Fruit fly (Drosophila melanogaster): ENCODE measurements around the gene Sdic3.
"Not testable (repeated sequence)": the region's sequence is repeated elsewhere in the genome, so short reads cannot be mapped to it uniquely, and the experiment has no call there.

Sdic3 gene

DNA sequence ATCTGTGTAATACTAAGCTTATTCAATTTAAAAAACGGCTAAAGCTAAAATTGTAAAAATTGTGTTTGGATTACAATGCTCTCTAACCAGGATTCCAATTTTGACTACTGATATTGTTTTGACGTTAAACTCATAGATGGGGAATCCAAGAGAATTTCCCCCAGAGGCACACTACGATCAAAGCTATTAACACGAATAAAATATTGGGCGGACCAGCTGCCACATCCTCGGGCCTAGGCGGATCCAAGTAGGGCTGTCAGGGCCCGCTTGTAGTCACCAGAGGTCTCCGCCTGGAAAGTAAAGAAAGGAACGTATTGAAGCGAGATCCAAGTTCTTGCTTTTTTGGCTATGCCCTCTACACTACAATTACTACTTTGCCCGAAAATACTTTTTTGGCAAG lies at the start of gene Sdic3:
Gene Sdic3 (minus strand): TSS at position 101 of the 400 bp plus-strand sequence.
- not testable (repeated sequence) for TF ChIP-seq Med (GFP tag); CG8478 (optimal IDR thresholded peaks at IDR 0.05); CG11504 (tag; optimal IDR thresholded peaks at IDR 0.05)

DNA sequence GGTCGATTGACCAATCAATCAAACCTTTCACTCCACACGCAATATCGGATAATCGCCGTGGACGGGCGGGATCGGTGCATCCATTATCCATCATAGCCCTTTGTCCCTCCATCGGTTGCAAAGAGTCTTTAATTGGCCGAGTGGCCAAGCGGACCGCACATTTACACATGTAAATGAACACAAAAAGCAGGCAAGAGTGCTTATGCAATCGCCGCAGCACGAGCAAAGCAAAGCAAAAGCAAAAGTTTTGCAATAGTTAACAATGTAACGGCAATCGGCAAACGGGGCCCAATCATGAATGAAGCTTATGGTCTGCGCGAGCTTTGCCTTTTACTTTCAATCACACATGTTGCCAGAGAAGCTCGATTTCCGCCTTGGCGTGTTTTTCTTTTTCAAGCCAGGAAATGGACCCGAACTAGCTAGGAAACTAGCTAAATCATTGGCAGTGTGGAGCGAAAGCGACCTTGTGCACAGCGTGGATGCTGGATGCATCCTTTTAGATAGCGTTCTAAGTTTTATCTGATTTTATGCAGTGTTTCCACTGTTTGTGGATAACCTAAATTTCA lies 49.3 kb upstream of the Sdic3 start:
- TF ChIP-seq CG1603 (tag; optimal IDR thresholded peaks at IDR 0.05) (peak; percentile 7), E2f2 (GFP tag; IDR thresholded peaks at IDR 0.05) (no peak), Stat92E (GFP tag; optimal IDR thresholded peaks at IDR 0.05) (no peak), bbx (GFP tag; IDR thresholded peaks at IDR 0.05; ENCODE audit: partially characterized antibody) (0 out of 2 replicates have a peak, but pooled peaks have one; percentile 10), CG2678 (tag; optimal IDR thresholded peaks at IDR 0.05) (no peak), Myb (GFP tag; optimal IDR thresholded peaks at IDR 0.05) (no peak), MBD-R2 (GFP tag; IDR thresholded peaks at IDR 0.05) (0 out of 2 replicates have a peak, but pooled peaks have one; percentile 26), Dbx (GFP tag; IDR thresholded peaks at IDR 0.05) (no peak), Hmx (GFP tag; optimal IDR thresholded peaks at IDR 0.05) (no peak), chinmo (GFP tag; IDR thresholded peaks at IDR 0.05; ENCODE audit: partially characterized antibody) (0 out of 4 replicates have a peak, but pooled peaks have one; percentile 21), Sry-β (GFP tag; optimal IDR thresholded peaks at IDR 0.05) (peak; percentile 83), Blimp-1 (GFP tag; optimal IDR thresholded peaks at IDR 0.05) (peak; percentile 88), ci (GFP tag; IDR thresholded peaks at IDR 0.05) (0 out of 3 replicates have a peak, but pooled peaks have one; percentile 18), CG15601 (tag; optimal IDR thresholded peaks at IDR 0.05) (no peak), dysf (GFP tag; IDR thresholded peaks at IDR 0.05) (no peak), da (GFP tag; optimal IDR thresholded peaks at IDR 0.05) (no peak), ssp (GFP tag; IDR thresholded peaks at IDR 0.05) (0 out of 2 replicates have a peak, but pooled peaks have one; percentile 28), NC2β (GFP tag; optimal IDR thresholded peaks at IDR 0.05) (no peak), Med (GFP tag) (peak; percentile 36), CG33557 (GFP tag; optimal IDR thresholded peaks at IDR 0.05) (no peak), unpg (GFP tag; optimal IDR thresholded peaks at IDR 0.05) (no peak), Pdp1 (GFP tag; optimal IDR thresholded peaks at IDR 0.05) (peak in 1 of 2 experiments; percentile 86), Awh (GFP tag; IDR thresholded peaks at IDR 0.05) (peak; percentile 67), oc (tag; optimal IDR thresholded peaks at IDR 0.05) (peak; percentile 27), CG3847 (GFP tag; IDR thresholded peaks at IDR 0.05) (no peak), Ada2b (GFP tag; IDR thresholded peaks at IDR 0.05) (no peak), row (GFP tag; IDR thresholded peaks at IDR 0.05) (peak; percentile 58), CG5180 (GFP tag; optimal IDR thresholded peaks at IDR 0.05) (peak; percentile 89), CG15479 (GFP tag; optimal IDR thresholded peaks at IDR 0.05) (no peak), CG17802 (tag; optimal IDR thresholded peaks at IDR 0.05) (peak; percentile 7)

DNA sequence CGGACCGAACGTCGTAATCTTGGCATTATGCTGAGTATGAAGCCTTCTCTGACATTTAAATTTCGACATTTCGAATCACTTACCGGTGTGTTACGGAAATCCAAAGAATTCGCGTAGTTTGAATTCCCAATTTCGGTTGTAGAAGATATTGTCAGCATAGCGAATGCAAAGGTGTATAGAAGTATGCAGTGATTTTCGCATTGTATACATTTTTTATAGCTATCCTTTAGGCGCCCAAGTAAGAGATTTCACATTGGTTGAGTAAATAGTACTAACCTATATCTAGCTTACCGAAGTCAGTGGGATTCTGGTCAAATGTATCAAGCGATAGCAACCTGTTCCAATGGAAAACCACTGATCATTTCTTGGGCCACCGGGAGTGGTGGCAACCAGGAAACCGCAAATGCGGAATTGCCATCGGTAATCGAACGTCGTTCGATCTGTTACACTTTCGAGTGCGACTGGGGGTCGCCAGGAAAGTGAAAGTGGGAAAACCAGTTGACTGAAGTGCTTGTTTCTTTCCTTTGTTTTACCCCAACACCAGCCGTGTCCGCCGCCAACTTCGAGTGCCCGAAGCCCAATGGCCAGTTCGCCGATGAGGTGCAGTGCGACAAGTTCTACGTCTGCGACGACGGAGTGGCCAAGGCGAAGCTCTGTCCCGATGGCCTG lies 46.6 kb upstream of the Sdic3 start:
- TF ChIP-seq CG9437 (GFP tag; optimal IDR thresholded peaks at IDR 0.05) (no peak), insv (GFP tag; optimal IDR thresholded peaks at IDR 0.05) (no peak), CG17612 (GFP tag; IDR thresholded peaks at IDR 0.05) (peak; percentile 86), CG31388 (GFP tag; optimal IDR thresholded peaks at IDR 0.05) (no peak), D19B (GFP tag; optimal IDR thresholded peaks at IDR 0.05) (no peak), p53 (GFP tag; optimal IDR thresholded peaks at IDR 0.05) (no peak), Blimp-1 (GFP tag; optimal IDR thresholded peaks at IDR 0.05) (peak; percentile 68), CG4730 (GFP tag; IDR thresholded peaks at IDR 0.05) (no peak), gem (tag; optimal IDR thresholded peaks at IDR 0.05) (no peak), CG1529 (GFP tag; optimal IDR thresholded peaks at IDR 0.05) (no peak), sna (GFP tag; IDR thresholded peaks at IDR 0.05; ENCODE audit: partially characterized antibody) (no peak), CG15696 (tag; optimal IDR thresholded peaks at IDR 0.05) (no peak), Fer1 (GFP tag; optimal IDR thresholded peaks at IDR 0.05) (no peak), Ets65A (GFP tag) (peak; percentile 84), eyg (GFP tag; optimal IDR thresholded peaks at IDR 0.05) (no peak), stwl (tag; optimal IDR thresholded peaks at IDR 0.05) (no peak)
